Fruit fly (Drosophila melanogaster): ENCODE results near the gene Csk.
A peak's percentile ranks its signal among the peaks of the same experiment; 100 is the strongest.

Gene Csk

DNA sequence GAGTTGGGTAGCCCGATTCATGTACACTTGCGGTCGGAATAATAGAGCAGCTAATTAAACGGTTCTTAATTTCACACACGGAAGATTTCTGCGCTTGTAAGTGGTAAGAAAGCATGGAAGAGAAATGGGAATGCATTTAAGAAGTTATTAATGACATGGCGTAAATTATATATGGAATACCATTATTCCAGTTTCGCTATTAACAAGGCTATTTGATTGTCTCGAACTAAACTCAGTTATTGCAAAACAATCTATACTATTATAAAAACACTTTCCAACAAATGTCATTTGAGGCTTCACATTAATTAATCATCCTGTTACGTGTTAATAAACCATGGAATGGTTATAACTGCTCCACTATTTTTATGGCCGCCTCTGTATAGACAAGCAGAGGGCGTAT, 34.3 kb downstream of the Csk start (continued):
- TF ChIP-seq spab (GFP tag; optimal IDR thresholded peaks at IDR 0.05) (peak; percentile 15), Sox15 (GFP tag; optimal IDR thresholded peaks at IDR 0.05) (no peak), Hr39 (GFP tag; optimal IDR thresholded peaks at IDR 0.05) (peak; percentile 17), CG4318 (GFP tag; optimal IDR thresholded peaks at IDR 0.05) (peak; percentile 35), Eip93F (GFP tag; optimal IDR thresholded peaks at IDR 0.05) (no peak), net (GFP tag; optimal IDR thresholded peaks at IDR 0.05) (peak; percentile 53), CG32006 (GFP tag; optimal IDR thresholded peaks at IDR 0.05) (peak; percentile 71), CG11902 (GFP tag; optimal IDR thresholded peaks at IDR 0.05) (no peak), CG3919 (GFP tag; optimal IDR thresholded peaks at IDR 0.05) (peak; percentile 14), Hr4 (GFP tag; optimal IDR thresholded peaks at IDR 0.05) (peak; percentile 52), dac (GFP tag; optimal IDR thresholded peaks at IDR 0.05) (no peak), CG9139 (GFP tag; optimal IDR thresholded peaks at IDR 0.05) (no peak), Ets21C (GFP tag; optimal IDR thresholded peaks at IDR 0.05) (no peak), dsx (GFP tag; optimal IDR thresholded peaks at IDR 0.05; ENCODE audit: poor library complexity, severe bottlenecking) (no peak), ss (GFP tag; optimal IDR thresholded peaks at IDR 0.05) (no peak), acj6 (GFP tag; optimal IDR thresholded peaks at IDR 0.05) (peak; percentile 46), CG10669 (GFP tag; optimal IDR thresholded peaks at IDR 0.05) (peak; percentile 33), Blimp-1 (GFP tag; optimal IDR thresholded peaks at IDR 0.05) (no peak), CG7368 (GFP tag; optimal IDR thresholded peaks at IDR 0.05) (no peak), CG6276 (GFP tag; optimal IDR thresholded peaks at IDR 0.05) (peak; percentile 67), CG6792 (GFP tag; optimal IDR thresholded peaks at IDR 0.05) (no peak), Sox102F (GFP tag; optimal IDR thresholded peaks at IDR 0.05) (no peak)

DNA sequence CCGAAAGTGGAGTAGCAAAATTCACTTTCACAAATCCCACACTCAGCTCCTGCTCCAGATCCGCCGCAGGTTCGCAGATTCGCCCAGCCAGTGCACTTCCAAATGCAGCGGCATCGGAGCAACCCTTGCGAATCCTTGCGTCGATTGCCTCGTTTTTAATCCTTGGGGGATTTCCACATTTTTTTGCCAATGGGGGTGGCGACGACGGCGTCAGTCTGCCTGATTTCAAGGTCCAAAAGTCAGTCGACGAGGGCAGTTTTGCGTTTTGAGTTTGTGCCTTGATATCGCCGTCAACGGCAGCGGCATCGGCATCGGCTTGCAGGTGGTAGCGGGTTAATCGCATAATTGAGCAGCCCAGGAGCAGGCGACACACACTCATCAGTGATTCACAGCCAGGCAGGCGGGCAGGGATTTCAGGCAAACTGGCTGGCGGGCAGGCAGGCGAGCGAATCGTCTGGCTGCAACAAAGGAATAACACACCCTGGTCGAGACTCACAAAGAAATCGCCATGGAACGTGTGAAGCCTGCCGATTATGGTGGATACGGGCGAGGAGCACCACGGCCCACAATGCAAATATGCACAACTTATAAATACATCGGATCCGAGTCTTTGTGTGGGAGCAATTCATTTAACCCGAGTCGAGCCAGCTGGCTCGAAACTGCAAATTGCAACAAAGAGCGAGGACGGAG, 34.9 kb downstream of the Csk start:
- no peak for TF ChIP-seq CG8119 (GFP tag; IDR thresholded peaks at IDR 0.05)
- TF ChIP-seq dsx (GFP tag; optimal IDR thresholded peaks at IDR 0.05; ENCODE audit: poor library complexity, severe bottlenecking), result peak; percentile 29
- no peak for TF ChIP-seq esn (GFP tag; optimal IDR thresholded peaks at IDR 0.05)
- peak; percentile 66 for TF ChIP-seq Eip78C (GFP tag)
- TF ChIP-seq fd85E (GFP tag; optimal IDR thresholded peaks at IDR 0.05), result no peak
- TF ChIP-seq CG8319 (GFP tag; optimal IDR thresholded peaks at IDR 0.05), result no peak
- peak; percentile 76 for TF ChIP-seq Sox14 (GFP tag; optimal IDR thresholded peaks at IDR 0.05)
- peak; percentile 67 for TF ChIP-seq svp (GFP tag)
- TF ChIP-seq CG1621 (tag; optimal IDR thresholded peaks at IDR 0.05), result peak; percentile 43
- TF ChIP-seq CG6808 (GFP tag; optimal IDR thresholded peaks at IDR 0.05), result peak; percentile 3
- TF ChIP-seq CG10669 (GFP tag; optimal IDR thresholded peaks at IDR 0.05), result no peak
- peak; percentile 1 for TF ChIP-seq CG6854 (GFP tag; optimal IDR thresholded peaks at IDR 0.05)
- TF ChIP-seq ss (GFP tag; optimal IDR thresholded peaks at IDR 0.05), result peak in 1 of 2 experiments; percentile 57

DNA sequence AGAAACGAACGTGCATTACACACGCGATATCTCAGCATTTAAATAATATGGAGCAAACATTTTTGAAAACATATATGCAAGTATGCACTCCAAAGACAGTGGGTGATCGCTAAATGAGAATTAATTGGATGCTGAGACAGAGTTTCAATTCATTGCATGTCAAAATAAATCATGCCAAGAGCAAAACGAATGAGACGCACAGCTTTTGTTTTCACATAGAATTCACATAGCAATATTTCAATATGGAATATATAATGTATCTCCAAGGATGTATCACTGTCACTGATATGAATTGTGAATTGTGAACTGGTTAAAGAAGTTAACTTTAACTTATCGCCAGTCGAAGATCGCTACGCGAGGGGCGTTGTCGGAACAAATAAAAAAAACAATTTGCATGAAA, 36.0 kb downstream of the Csk start:
- TF ChIP-seq Hr39 (GFP tag; optimal IDR thresholded peaks at IDR 0.05) (peak; percentile 66), dac (GFP tag; optimal IDR thresholded peaks at IDR 0.05) (no peak), CG7368 (GFP tag; optimal IDR thresholded peaks at IDR 0.05) (peak; percentile 42), Sox102F (GFP tag; optimal IDR thresholded peaks at IDR 0.05) (peak; percentile 62), acj6 (GFP tag; optimal IDR thresholded peaks at IDR 0.05) (peak; percentile 23), CG4318 (GFP tag; optimal IDR thresholded peaks at IDR 0.05) (no peak), CG6792 (GFP tag; optimal IDR thresholded peaks at IDR 0.05) (peak; percentile 30), dsx (GFP tag; optimal IDR thresholded peaks at IDR 0.05; ENCODE audit: poor library complexity, severe bottlenecking) (peak; percentile 24), lz (GFP tag; optimal IDR thresholded peaks at IDR 0.05) (peak; percentile 63), Ets21C (GFP tag; optimal IDR thresholded peaks at IDR 0.05) (peak; percentile 26), Ets96B (tag; optimal IDR thresholded peaks at IDR 0.05) (peak; percentile 52), Gug (GFP tag; IDR thresholded peaks at IDR 0.05) (peak; percentile 17; the same call in 1 of the 2 replicates), Eip93F (GFP tag; optimal IDR thresholded peaks at IDR 0.05) (no peak), CG3032 (tag; optimal IDR thresholded peaks at IDR 0.05) (peak; percentile 28), Hr38 (GFP tag; optimal IDR thresholded peaks at IDR 0.05) (no peak), CG11294 (GFP tag; IDR thresholded peaks at IDR 0.05) (no peak; the same call in 1 of the 2 replicates), Met (GFP tag; optimal IDR thresholded peaks at IDR 0.05) (peak; percentile 61), CG11902 (GFP tag; optimal IDR thresholded peaks at IDR 0.05) (peak; percentile 20), salr (GFP tag; optimal IDR thresholded peaks at IDR 0.05) (no peak), CG10631 (GFP tag; optimal IDR thresholded peaks at IDR 0.05) (peak; percentile 7), Eip78C (GFP tag) (peak; percentile 82), CG9139 (GFP tag; optimal IDR thresholded peaks at IDR 0.05) (no peak), Smox (GFP tag; optimal IDR thresholded peaks at IDR 0.05) (peak; percentile 52), CG15336 (GFP tag; IDR thresholded peaks at IDR 0.05) (peak; percentile 52), esn (GFP tag; optimal IDR thresholded peaks at IDR 0.05) (peak; percentile 62), svp (GFP tag) (peak; percentile 86), Eip75B (GFP tag; optimal IDR thresholded peaks at IDR 0.05) (peak; percentile 56), CG31627 (GFP tag; optimal IDR thresholded peaks at IDR 0.05) (peak; percentile 50)
